Worm (Caenorhabditis elegans) whole organism, late embryonic: ENCODE data around the gene F55B11.7.

Experiments used
- K09A11.1 ChIP-seq: sonication (generic microtip); optimal IDR thresholded peaks from 2 replicates; lab custom pipeline; 2017; ENCODE audit warnings: antibody characterized with exemption, mild to moderate bottlenecking, missing genetic modification characterization, missing compliant biosample characterization; ENCODE audit not compliant: insufficient read depth
- Y22D7AL.16 ChIP-seq: sonication (generic microtip); optimal IDR thresholded peaks from 2 replicates; lab custom pipeline; 2016; ENCODE audit warnings: missing genetic modification characterization, missing compliant biosample characterization
- ahr-1 ChIP-seq: sonication (generic microtip); optimal IDR thresholded peaks from 2 replicates; lab custom pipeline; 2016; ENCODE audit warnings: missing genetic modification characterization, missing compliant biosample characterization
- ama-1 ChIP-seq: fragments of 150-350 bp; optimal IDR thresholded peaks from 2 replicates; lab custom pipeline; 2014
- ceh-14 ChIP-seq: sonication (generic microtip); optimal IDR thresholded peaks from 2 replicates; lab custom pipeline; 2016; ENCODE audit warnings: missing genotype, missing genetic modification characterization, missing compliant biosample characterization
- ceh-18 ChIP-seq: sonication (generic microtip); optimal IDR thresholded peaks from 2 replicates; lab custom pipeline; 2016; ENCODE audit warnings: missing genetic modification characterization, missing compliant biosample characterization
- ceh-19 ChIP-seq: fragments of 200-800 bp; sonication (Bioruptor generic); optimal IDR thresholded peaks from 2 replicates; lab custom pipeline; 2018; ENCODE audit warnings: mild to moderate bottlenecking, missing genetic modification characterization, missing compliant biosample characterization
- ceh-2 ChIP-seq: sonication (generic microtip); optimal IDR thresholded peaks from 2 replicates; lab custom pipeline; 2016; ENCODE audit warnings: missing genotype, missing genetic modification characterization, missing compliant biosample characterization
- ceh-30 ChIP-seq: fragments of 150-350 bp; optimal IDR thresholded peaks from 2 replicates; lab custom pipeline; 2014; ENCODE audit warnings: missing biosample characterization, missing genetic modification characterization
- ceh-31 ChIP-seq: sonication (generic microtip); optimal IDR thresholded peaks from 2 replicates; lab custom pipeline; 2016; ENCODE audit warnings: missing genetic modification characterization, missing compliant biosample characterization
- ceh-34 ChIP-seq: sonication (generic microtip); optimal IDR thresholded peaks from 2 replicates; lab custom pipeline; 2016; ENCODE audit warnings: mild to moderate bottlenecking, missing genetic modification characterization, missing compliant biosample characterization
- ceh-45 ChIP-seq: fragments of 200-800 bp; sonication (Bioruptor generic); IDR thresholded peaks from 2 replicates; pipeline ENCODE4 v1.3.6; 2022; ENCODE audit warnings: missing genetic modification reagents, missing genetic modification characterization, missing compliant biosample characterization
- ceh-48 ChIP-seq: sonication (generic microtip); optimal IDR thresholded peaks from 2 replicates; lab custom pipeline; 2016; ENCODE audit warnings: missing genetic modification characterization, inconsistent platforms, missing compliant biosample characterization
- ceh-6 ChIP-seq: fragments of 200-800 bp; sonication (Bioruptor generic); optimal IDR thresholded peaks from 2 replicates; lab custom pipeline; 2018; ENCODE audit warnings: mild to moderate bottlenecking, missing genetic modification characterization, missing compliant biosample characterization
- ceh-9 ChIP-seq: sonication (generic microtip); optimal IDR thresholded peaks from 2 replicates; lab custom pipeline; 2016; ENCODE audit warnings: mild to moderate bottlenecking, missing genetic modification characterization, inconsistent platforms, missing compliant biosample characterization
- dve-1 ChIP-seq: sonication (generic microtip); optimal IDR thresholded peaks from 2 replicates; lab custom pipeline; 2017; ENCODE audit warnings: antibody characterized with exemption, mild to moderate bottlenecking, missing genetic modification characterization, missing compliant biosample characterization
- elt-2 ChIP-seq: sonication (generic microtip); optimal IDR thresholded peaks from 2 replicates; lab custom pipeline; 2016; ENCODE audit warnings: missing genetic modification reagents, missing genetic modification characterization, missing compliant biosample characterization
- elt-4 ChIP-seq: sonication (generic microtip); optimal IDR thresholded peaks from 2 replicates; lab custom pipeline; 2016; ENCODE audit warnings: missing genetic modification characterization, missing compliant biosample characterization
- ets-4 ChIP-seq: sonication (generic microtip); optimal IDR thresholded peaks from 2 replicates; lab custom pipeline; 2016; ENCODE audit warnings: missing genetic modification characterization, missing compliant biosample characterization
- fax-1 ChIP-seq: sonication (generic microtip); optimal IDR thresholded peaks from 2 replicates; lab custom pipeline; 2016; ENCODE audit warnings: missing genotype, missing genetic modification characterization, missing compliant biosample characterization
- fkh-10 ChIP-seq: fragments of 150-350 bp; optimal IDR thresholded peaks from 2 replicates; lab custom pipeline; 2014; ENCODE audit warnings: missing biosample characterization, missing genetic modification reagents, missing genetic modification characterization
- hlh-13 ChIP-seq: fragments of 200-800 bp; sonication (Bioruptor generic); optimal IDR thresholded peaks from 2 replicates; lab custom pipeline; 2018; ENCODE audit warnings: mild to moderate bottlenecking, missing genetic modification characterization, missing compliant biosample characterization
- hlh-15 ChIP-seq: sonication (generic microtip); optimal IDR thresholded peaks from 2 replicates; lab custom pipeline; 2016; ENCODE audit warnings: missing genetic modification characterization, missing compliant biosample characterization
- hlh-30 ChIP-seq: sonication (generic microtip); optimal IDR thresholded peaks from 2 replicates; lab custom pipeline; 2017; ENCODE audit warnings: antibody characterized with exemption, missing genetic modification characterization, missing compliant biosample characterization; ENCODE audit not compliant: insufficient read depth
- lim-6 ChIP-seq: sonication (generic microtip); optimal IDR thresholded peaks from 2 replicates; lab custom pipeline; 2016; ENCODE audit warnings: missing genetic modification characterization, missing compliant biosample characterization
- lin-11 ChIP-seq: fragments of 200-800 bp; sonication (Bioruptor generic); optimal IDR thresholded peaks from 2 replicates; lab custom pipeline; 2018; ENCODE audit warnings: mild to moderate bottlenecking, missing genetic modification characterization, missing compliant biosample characterization
- madf-2 ChIP-seq: sonication (generic microtip); optimal IDR thresholded peaks from 2 replicates; lab custom pipeline; 2017; ENCODE audit warnings: missing genetic modification characterization, missing compliant biosample characterization
- nfya-1 ChIP-seq: sonication (generic microtip); optimal IDR thresholded peaks from 2 replicates; lab custom pipeline; 2017; ENCODE audit warnings: missing genetic modification characterization, mild to moderate bottlenecking, missing compliant biosample characterization, antibody characterized with exemption, moderate library complexity
- odd-2 ChIP-seq: sonication (generic microtip); optimal IDR thresholded peaks from 2 replicates; lab custom pipeline; 2017; ENCODE audit warnings: antibody characterized with exemption, mild to moderate bottlenecking, missing genetic modification characterization, missing compliant biosample characterization
- pat-9 ChIP-seq: fragments of 200-800 bp; sonication (Bioruptor generic); optimal IDR thresholded peaks from 2 replicates; lab custom pipeline; 2018; ENCODE audit warnings: mild to moderate bottlenecking, missing genetic modification characterization, moderate library complexity, missing compliant biosample characterization
- pax-1 ChIP-seq: fragments of 150-350 bp; optimal IDR thresholded peaks from 2 replicates; lab custom pipeline; 2014; ENCODE audit warnings: missing biosample characterization, missing genetic modification characterization
- pha-2 ChIP-seq: sonication (generic microtip); optimal IDR thresholded peaks from 2 replicates; lab custom pipeline; 2017; ENCODE audit warnings: mild to moderate bottlenecking, missing genetic modification characterization, missing compliant biosample characterization
- pros-1 ChIP-seq: fragments of 150-350 bp; optimal IDR thresholded peaks from 2 replicates; lab custom pipeline; 2014; ENCODE audit warnings: missing biosample characterization, missing genetic modification reagents, missing genetic modification characterization
- rnt-1 ChIP-seq: sonication (generic microtip); optimal IDR thresholded peaks from 2 replicates; lab custom pipeline; 2016; ENCODE audit warnings: missing genetic modification characterization, missing compliant biosample characterization
- sdc-2 ChIP-seq: sonication (generic microtip); optimal IDR thresholded peaks from 2 replicates; lab custom pipeline; 2016; ENCODE audit warnings: missing genotype, missing genetic modification characterization, missing compliant biosample characterization
- sox-2 ChIP-seq: fragments of 200-800 bp; sonication (Bioruptor generic); IDR thresholded peaks from 2 replicates; pipeline ENCODE4 v1.3.6; 2022; ENCODE audit warnings: missing genetic modification reagents, missing genetic modification characterization, missing compliant biosample characterization
- syd-9 ChIP-seq: sonication (generic microtip); optimal IDR thresholded peaks from 2 replicates; lab custom pipeline; 2016; ENCODE audit warnings: mild to moderate bottlenecking, missing genetic modification characterization, moderate library complexity, missing compliant biosample characterization
- tbx-2 ChIP-seq: sonication (generic microtip); optimal IDR thresholded peaks from 2 replicates; lab custom pipeline; 2016; ENCODE audit warnings: missing genetic modification characterization, missing compliant biosample characterization
- ttx-3 ChIP-seq: sonication (generic microtip); optimal IDR thresholded peaks from 2 replicates; lab custom pipeline; 2016; ENCODE audit warnings: missing genetic modification reagents, missing genetic modification characterization, missing compliant biosample characterization
- unc-3 ChIP-seq, 2 experiments: fragments of 200-800 bp in 1 of 2; sonication (Bioruptor generic) in 1 of 2; sonication (generic microtip) in 1 of 2; conservative IDR thresholded peaks in 1 of 2; optimal IDR thresholded peaks in 1 of 2; 2 replicates each; pipeline versions ENCODE4 v1.3.6 to Lab custom; 2016 to 2022; ENCODE audit warnings: missing compliant biosample characterization in 2 of 2, missing genetic modification characterization in 2 of 2, missing genetic modification reagents in 1 of 2
- unc-42 ChIP-seq: sonication (generic microtip); optimal IDR thresholded peaks from 2 replicates; lab custom pipeline; 2016; ENCODE audit warnings: missing genotype, missing genetic modification characterization, missing compliant biosample characterization
- unc-55 ChIP-seq: sonication (generic microtip); optimal IDR thresholded peaks from 2 replicates; lab custom pipeline; 2017; ENCODE audit warnings: missing biosample characterization, missing genetic modification reagents, missing genetic modification characterization
- unc-86 ChIP-seq: sonication (generic microtip); optimal IDR thresholded peaks from 2 replicates; lab custom pipeline; 2016; ENCODE audit warnings: missing genetic modification characterization, missing compliant biosample characterization
- ztf-16 ChIP-seq: sonication (generic microtip); optimal IDR thresholded peaks from 2 replicates; lab custom pipeline; 2017; ENCODE audit warnings: missing genetic modification characterization, missing compliant biosample characterization

F55B11.7 gene

DNA sequence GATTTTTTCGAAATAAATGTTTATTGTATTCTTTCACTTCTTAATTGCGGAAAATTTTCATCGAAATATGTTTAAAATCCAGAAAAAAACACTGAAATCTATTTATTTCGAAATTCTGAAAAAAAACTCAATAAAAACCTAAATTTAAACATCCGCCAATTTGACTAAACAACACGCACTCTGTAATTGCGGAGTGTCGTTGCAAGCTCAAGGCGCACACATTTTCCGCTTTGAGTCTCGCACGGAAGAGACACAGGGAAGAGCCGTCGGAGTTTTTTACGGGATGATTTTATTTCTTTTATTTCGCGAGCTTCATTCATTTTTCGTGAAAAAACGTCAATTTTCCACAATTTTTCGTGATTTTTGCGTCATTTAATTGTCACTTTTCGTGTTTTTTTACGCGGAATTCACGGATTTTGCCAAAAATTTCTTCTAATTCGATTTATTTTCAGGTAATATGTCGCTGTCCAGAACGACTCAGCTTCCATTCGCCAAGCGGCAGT is 42.3 kb upstream of the F55B11.7 start, which contains the start of gene dld-1:
TSS of gene dld-1 (plus strand) at position 453 of the 503 bp plus-strand sequence.
- peak; percentile 74 for TF ChIP-seq hlh-30
- TF ChIP-seq sdc-2 (tag; lab: Kevin White, UChicago) = no peak
- no peak for TF ChIP-seq lim-6
- peak; percentile 21 for TF ChIP-seq pros-1 (tag; lab: Kevin White, UChicago)
- no peak for TF ChIP-seq ahr-1
- peak; percentile 94 for TF ChIP-seq ceh-31 (tag; lab: Kevin White, UChicago)
- peak; percentile 16 for TF ChIP-seq ceh-34 (tag; lab: Kevin White, UChicago)
- TF ChIP-seq pax-1 (tag; lab: Kevin White, UChicago) = peak; percentile 94
- TF ChIP-seq syd-9 (tag; lab: Kevin White, UChicago) = peak; percentile 9
- TF ChIP-seq ceh-9 = no peak
- TF ChIP-seq ceh-19 (GFP tag; lab: Kevin White, UChicago) = peak; percentile 41
- TF ChIP-seq ceh-48 = peak; percentile 54
- TF ChIP-seq ttx-3 (tag; lab: Kevin White, UChicago) = peak; percentile 16
- no peak; the same call in 1 of the 2 replicates for TF ChIP-seq sox-2
- TF ChIP-seq Y22D7AL.16 = peak; percentile 12
- no peak for TF ChIP-seq pha-2 (tag; lab: Kevin White, UChicago)
- TF ChIP-seq tbx-2 (tag; lab: Kevin White, UChicago) = peak; percentile 56
- peak; percentile 27 for TF ChIP-seq lin-11 (tag; lab: Kevin White, UChicago)
- TF ChIP-seq madf-2 (tag; lab: Kevin White, UChicago) = no peak
- peak; percentile 96 for TF ChIP-seq unc-42 (tag; lab: Kevin White, UChicago)
- TF ChIP-seq hlh-13 = no peak
- TF ChIP-seq ztf-16 (tag; lab: Kevin White, UChicago) = peak; percentile 50
- peak; percentile 21 for TF ChIP-seq K09A11.1 (tag; lab: Kevin White, UChicago)
- TF ChIP-seq ceh-18 (tag; lab: Kevin White, UChicago) = peak; percentile 79
- TF ChIP-seq dve-1 = peak; percentile 86
- peak; percentile 68 for TF ChIP-seq fkh-10
- TF ChIP-seq pat-9 (tag; lab: Kevin White, UChicago) = no peak
- TF ChIP-seq elt-4 (tag; lab: Kevin White, UChicago) = no peak
- TF ChIP-seq elt-2 (tag; lab: Kevin White, UChicago) = peak; percentile 77
- no peak for TF ChIP-seq ceh-6 (GFP tag; lab: Kevin White, UChicago)
- TF ChIP-seq hlh-15 = peak; percentile 2
- TF ChIP-seq ceh-2 (tag; lab: Kevin White, UChicago) = no peak
- no peak for TF ChIP-seq fax-1 (tag; lab: Kevin White, UChicago)
- TF ChIP-seq nfya-1 (tag; lab: Kevin White, UChicago) = peak; percentile 97
- peak; percentile 43 for TF ChIP-seq ets-4 (tag; lab: Kevin White, UChicago)
- no peak for TF ChIP-seq ama-1
- TF ChIP-seq unc-55 = peak; percentile 81
- TF ChIP-seq odd-2 = no peak
- peak; percentile 73 for TF ChIP-seq rnt-1 (tag; lab: Kevin White, UChicago)
- no peak for TF ChIP-seq ceh-14 (tag; lab: Kevin White, UChicago)
- TF ChIP-seq ceh-30 (tag; lab: Kevin White, UChicago) = peak; percentile 90
- TF ChIP-seq unc-3 (GFP tag; conservative IDR thresholded peaks at IDR 0.05; lab: Robert Waterston, UW) = no peak
- TF ChIP-seq unc-3 (tag; optimal IDR thresholded peaks at IDR 0.05; lab: Kevin White, UChicago) = peak; percentile 37
- TF ChIP-seq unc-86 = no peak
- TF ChIP-seq, all 69 proteins: peak for 26

DNA sequence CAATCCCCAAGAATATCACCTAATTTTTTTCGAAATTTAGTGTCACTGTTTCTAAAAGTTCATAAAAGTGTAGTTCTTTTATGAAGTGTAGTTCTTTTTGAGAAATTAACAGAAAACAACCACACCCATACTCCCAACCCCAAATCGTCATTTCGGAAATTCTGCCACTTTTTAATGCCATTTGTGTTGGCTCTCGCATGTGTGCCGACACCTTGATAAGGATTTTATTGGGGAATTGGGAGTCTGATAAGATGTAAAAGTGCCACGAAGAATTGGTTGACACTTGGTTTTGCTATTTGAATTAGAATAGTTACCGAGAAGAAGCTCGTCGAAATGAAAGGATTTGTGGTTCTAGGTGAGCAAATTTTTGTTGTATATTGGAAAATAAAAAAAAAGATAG is 34.8 kb upstream of the F55B11.7 start, which contains the start of gene nspg-9:
TSS of gene nspg-9 (plus strand) at position 234 of the 400 bp plus-strand sequence.
- no peak for TF ChIP-seq ceh-45 (GFP tag; lab: Robert Waterston, UW)
- TF ChIP-seq elt-2 (tag; lab: Kevin White, UChicago) = peak; percentile 50
